5 worm cellular contexts compared by ENCODE assay signal in genomic region chrV:11113041-11113574, ce11.
TF ChIP-seq lines count a peak whose summit lies in the region.

Gene erfa-3, minus strand, starts transcription at chrV:11113091.

TF ChIP-seq in whole organism, L1 larva, 84 proteins besides CTCF, POLR2A, EP300 and RAD21 (continues in another document):
- no peak for TF ChIP-seq ceh-90 (tag; optimal IDR thresholded peaks at IDR 0.05; lab: Kevin White, UChicago)
- peak; percentile 53 for TF ChIP-seq egl-13 (tag; optimal IDR thresholded peaks at IDR 0.05; lab: Kevin White, UChicago)
- TF ChIP-seq ama-1 (optimal IDR thresholded peaks at IDR 0.05; lab: Kevin White, UChicago): no peak
- no peak for TF ChIP-seq sup-37 (GFP tag; optimal IDR thresholded peaks at IDR 0.05; lab: Kevin White, UChicago)
- TF ChIP-seq efl-1 (optimal IDR thresholded peaks at IDR 0.05; lab: Kevin White, UChicago): peak; percentile 54 to 65
- TF ChIP-seq efl-1 (GFP tag; optimal IDR thresholded peaks at IDR 0.05 in 1 of 2; lab: Kevin White, UChicago): peak; percentile 52 to 95
- no peak for TF ChIP-seq nhr-11 (tag; optimal IDR thresholded peaks at IDR 0.05; lab: Kevin White, UChicago)
- no peak for TF ChIP-seq lin-15B (tag; optimal IDR thresholded peaks at IDR 0.05; lab: Kevin White, UChicago)
- TF ChIP-seq rnt-1 (tag; optimal IDR thresholded peaks at IDR 0.05; lab: Kevin White, UChicago): peak; percentile 85
- peak; percentile 87 for TF ChIP-seq skn-1 (tag; optimal IDR thresholded peaks at IDR 0.05; lab: Kevin White, UChicago)
- TF ChIP-seq sox-4 (tag; optimal IDR thresholded peaks at IDR 0.05; lab: Kevin White, UChicago): peak; percentile 34
- no peak for TF ChIP-seq nhr-77 (tag; optimal IDR thresholded peaks at IDR 0.05; lab: Kevin White, UChicago)
- no peak for TF ChIP-seq pax-3 (tag; optimal IDR thresholded peaks at IDR 0.05; lab: Kevin White, UChicago)
- peak; percentile 53 for TF ChIP-seq nhr-19 (GFP tag; conservative IDR thresholded peaks at IDR 0.05; lab: Robert Waterston, UW)
- TF ChIP-seq lin-13 (GFP tag; optimal IDR thresholded peaks at IDR 0.05; lab: Kevin White, UChicago): no peak
- peak; percentile 29 for TF ChIP-seq zip-4 (GFP tag; optimal IDR thresholded peaks at IDR 0.05; lab: Kevin White, UChicago)
- no peak for TF ChIP-seq ceh-88 (GFP tag; IDR thresholded peaks at IDR 0.05; lab: Robert Waterston, UW)
- TF ChIP-seq nhr-20 (tag; optimal IDR thresholded peaks at IDR 0.05; lab: Kevin White, UChicago): peak; percentile 59
- peak; percentile 55 to 62 (median 59) for TF ChIP-seq dpl-1 (GFP tag; optimal IDR thresholded peaks at IDR 0.05; lab: Kevin White, UChicago)

TF ChIP-seq in whole organism, L3 larva, 47 proteins besides CTCF, POLR2A, EP300 and RAD21 (continues in another document):
- TF ChIP-seq nhr-12 (tag; optimal IDR thresholded peaks at IDR 0.05; lab: Kevin White, UChicago): no peak
- TF ChIP-seq nfya-1 (tag; optimal IDR thresholded peaks at IDR 0.05; lab: Kevin White, UChicago; ENCODE audit: insufficient read depth): peak; percentile 56
- peak; percentile 68 for TF ChIP-seq egl-5 (tag; optimal IDR thresholded peaks at IDR 0.05; lab: Kevin White, UChicago)
- TF ChIP-seq lin-39 (tag; optimal IDR thresholded peaks at IDR 0.05; lab: Kevin White, UChicago): peak; percentile 57
- TF ChIP-seq egl-27 (tag; optimal IDR thresholded peaks at IDR 0.05; lab: Kevin White, UChicago): no peak
- TF ChIP-seq nhr-25 (tag; optimal IDR thresholded peaks at IDR 0.05; lab: Kevin White, UChicago): peak; percentile 55
- TF ChIP-seq skn-1 (tag; optimal IDR thresholded peaks at IDR 0.05; lab: Kevin White, UChicago): peak; percentile 38
- TF ChIP-seq ceh-9 (tag; optimal IDR thresholded peaks at IDR 0.05; lab: Kevin White, UChicago): no peak
- peak; percentile 51 for TF ChIP-seq nhr-23 (tag; optimal IDR thresholded peaks at IDR 0.05; lab: Kevin White, UChicago)
- TF ChIP-seq nhr-11 (tag; optimal IDR thresholded peaks at IDR 0.05; lab: Kevin White, UChicago): no peak
- peak; percentile 12 for TF ChIP-seq lsy-12 (tag; optimal IDR thresholded peaks at IDR 0.05; lab: Kevin White, UChicago)
- peak; percentile 32 for TF ChIP-seq tbx-2 (tag; optimal IDR thresholded peaks at IDR 0.05; lab: Kevin White, UChicago)
- TF ChIP-seq lin-15B (tag; optimal IDR thresholded peaks at IDR 0.05; lab: Kevin White, UChicago): peak; percentile 36
- no peak for TF ChIP-seq fos-1 (tag; optimal IDR thresholded peaks at IDR 0.05; lab: Kevin White, UChicago)
- no peak for TF ChIP-seq mml-1 (tag; optimal IDR thresholded peaks at IDR 0.05; lab: Kevin White, UChicago)
- TF ChIP-seq nhr-28 (tag; optimal IDR thresholded peaks at IDR 0.05; lab: Kevin White, UChicago): no peak
- TF ChIP-seq snpc-4 (tag; optimal IDR thresholded peaks at IDR 0.05; lab: Kevin White, UChicago): peak; percentile 69
- peak; percentile 63 for TF ChIP-seq ceh-28 (tag; optimal IDR thresholded peaks at IDR 0.05; lab: Kevin White, UChicago)
- peak; percentile 50 for TF ChIP-seq elt-2 (tag; optimal IDR thresholded peaks at IDR 0.05; lab: Kevin White, UChicago)

TF ChIP-seq in whole organism, early embryonic, 17 proteins besides CTCF, POLR2A, EP300 and RAD21:
- peak; percentile 56 for TF ChIP-seq hmg-4 (GFP tag; optimal IDR thresholded peaks at IDR 0.05; lab: Kevin White, UChicago)
- TF ChIP-seq B0310.2 (tag; optimal IDR thresholded peaks at IDR 0.05; lab: Kevin White, UChicago): no peak
- peak; percentile 74; the same call in 1 of the 2 replicates for TF ChIP-seq tbx-11 (GFP tag; IDR thresholded peaks at IDR 0.05; lab: Robert Waterston, UW)
- TF ChIP-seq pes-1 (GFP tag; IDR thresholded peaks at IDR 0.05; lab: Robert Waterston, UW): no peak
- peak; percentile 51 for TF ChIP-seq ceh-36 (tag; optimal IDR thresholded peaks at IDR 0.05; lab: Kevin White, UChicago)
- TF ChIP-seq ets-7 (tag; optimal IDR thresholded peaks at IDR 0.05; lab: Kevin White, UChicago): peak; percentile 53
- TF ChIP-seq hmbx-1 (tag; optimal IDR thresholded peaks at IDR 0.05; lab: Kevin White, UChicago): peak; percentile 48
- TF ChIP-seq F13C5.2 (tag; optimal IDR thresholded peaks at IDR 0.05; lab: Kevin White, UChicago): peak; percentile 91
- peak; percentile 55 for TF ChIP-seq hnd-1 (tag; optimal IDR thresholded peaks at IDR 0.05; lab: Kevin White, UChicago)
- TF ChIP-seq aly-1 (tag; optimal IDR thresholded peaks at IDR 0.05; lab: Kevin White, UChicago): peak; percentile 76
- TF ChIP-seq ceh-13 (GFP tag; optimal IDR thresholded peaks at IDR 0.05; lab: Kevin White, UChicago): peak; percentile 60
- TF ChIP-seq tbx-37 (GFP tag; conservative IDR thresholded peaks at IDR 0.05; lab: Robert Waterston, UW): peak; percentile 61; the same call in 1 of the 2 replicates
- TF ChIP-seq ama-1 (optimal IDR thresholded peaks at IDR 0.05; lab: Kevin White, UChicago): no peak
- TF ChIP-seq scrt-1 (GFP tag; IDR thresholded peaks at IDR 0.05; lab: Robert Waterston, UW): peak; percentile 51; the same call in 1 of the 2 replicates
- peak; percentile 70; the same call in 1 of the 2 replicates for TF ChIP-seq sea-1 (GFP tag; conservative IDR thresholded peaks at IDR 0.05; lab: Robert Waterston, UW)
- TF ChIP-seq flt-1 (GFP tag; IDR thresholded peaks at IDR 0.05; lab: Robert Waterston, UW): peak; percentile 49; the same call in 1 of the 2 replicates
- peak; percentile 62 for TF ChIP-seq tra-4 (tag; optimal IDR thresholded peaks at IDR 0.05; lab: Kevin White, UChicago)

TF ChIP-seq in whole organism, midembryonic, 9 proteins besides CTCF, POLR2A, EP300 and RAD21:
- peak; percentile 58 for TF ChIP-seq cog-1 (tag; optimal IDR thresholded peaks at IDR 0.05; lab: Kevin White, UChicago)
- peak; percentile 91 for TF ChIP-seq med-1 (GFP tag; optimal IDR thresholded peaks at IDR 0.05; lab: Kevin White, UChicago; ENCODE audit: insufficient read depth)
- TF ChIP-seq flt-1 (GFP tag; IDR thresholded peaks at IDR 0.05; lab: Robert Waterston, UW): no peak; the same call in none of the 2 replicates
- TF ChIP-seq ztf-29 (GFP tag; IDR thresholded peaks at IDR 0.05; lab: Robert Waterston, UW): peak; percentile 72; the same call in 1 of the 2 replicates
- TF ChIP-seq ref-1 (GFP tag; conservative IDR thresholded peaks at IDR 0.05; lab: Robert Waterston, UW): 0 out of 2 replicates have a peak, but pooled peaks have one; percentile 14
- peak; percentile 40; the same call in 1 of the 2 replicates for TF ChIP-seq klf-2 (GFP tag; conservative IDR thresholded peaks at IDR 0.05; lab: Robert Waterston, UW)
- TF ChIP-seq ztf-23 (GFP tag; IDR thresholded peaks at IDR 0.05; lab: Robert Waterston, UW): peak; percentile 88
- no peak; the same call in 1 of the 2 replicates for TF ChIP-seq tab-1 (GFP tag; IDR thresholded peaks at IDR 0.05; lab: Robert Waterston, UW)
- TF ChIP-seq T22C8.4 (GFP tag; IDR thresholded peaks at IDR 0.05; lab: Robert Waterston, UW): peak; percentile 66

TF ChIP-seq in whole organism, young adult, 124 proteins besides CTCF, POLR2A, EP300 and RAD21 (continues in another document):
- peak; percentile 73 for TF ChIP-seq ceh-100 (GFP tag; IDR thresholded peaks at IDR 0.05; lab: Robert Waterston, UW)
- no peak for TF ChIP-seq F39B2.1 (GFP tag; IDR thresholded peaks at IDR 0.05; lab: Robert Waterston, UW)
- peak; percentile 17 for TF ChIP-seq him-1 (tag; optimal IDR thresholded peaks at IDR 0.05; lab: Kevin White, UChicago)
- peak in 1 of 2 experiments; percentile 2 for TF ChIP-seq let-607 (tag; optimal IDR thresholded peaks at IDR 0.05; lab: Kevin White, UChicago)
- peak; percentile 38; the same call in 1 of the 2 replicates for TF ChIP-seq D2030.7 (GFP tag; IDR thresholded peaks at IDR 0.05; lab: Robert Waterston, UW)
- TF ChIP-seq attf-5 (GFP tag; optimal IDR thresholded peaks at IDR 0.05; lab: Kevin White, UChicago): peak; percentile 85
- TF ChIP-seq K11D2.4 (GFP tag; IDR thresholded peaks at IDR 0.05; lab: Robert Waterston, UW): 0 out of 2 replicates have a peak, but pooled peaks have one; percentile 41
- 0 out of 2 replicates have a peak, but pooled peaks have one; percentile 21 for TF ChIP-seq B0019.2 (GFP tag; conservative IDR thresholded peaks at IDR 0.05; lab: Robert Waterston, UW)
- TF ChIP-seq F49E8.2 (tag; optimal IDR thresholded peaks at IDR 0.05; lab: Kevin White, UChicago; ENCODE audit: insufficient read depth): peak; percentile 39
- no peak for TF ChIP-seq F22D6.2 (tag; optimal IDR thresholded peaks at IDR 0.05; lab: Kevin White, UChicago)
- TF ChIP-seq lin-26 (GFP tag; IDR thresholded peaks at IDR 0.05; lab: Robert Waterston, UW): peak; percentile 36; the same call in 1 of the 2 replicates
- TF ChIP-seq tbp1 (GFP tag; optimal IDR thresholded peaks at IDR 0.05; lab: Kevin White, UChicago): peak; percentile 33
- TF ChIP-seq dpl-1 (GFP tag; optimal IDR thresholded peaks at IDR 0.05; lab: Kevin White, UChicago): peak; percentile 27
- TF ChIP-seq snpc-4 (GFP tag; optimal IDR thresholded peaks at IDR 0.05; lab: Kevin White, UChicago): peak; percentile 52
- TF ChIP-seq snpc-4 (tag; optimal IDR thresholded peaks at IDR 0.05; lab: Kevin White, UChicago): peak; percentile 0 to 50 (median 34)
- TF ChIP-seq hlh-12 (tag; optimal IDR thresholded peaks at IDR 0.05; lab: Kevin White, UChicago): no peak
- peak; percentile 43; the same call in 1 of the 2 replicates for TF ChIP-seq hmg-1.2 (GFP tag; IDR thresholded peaks at IDR 0.05; lab: Robert Waterston, UW)
- peak; percentile 61; the same call in 1 of the 2 replicates for TF ChIP-seq hmg-20 (GFP tag; IDR thresholded peaks at IDR 0.05; lab: Robert Waterston, UW)
- TF ChIP-seq snpc-3.4 (tag; optimal IDR thresholded peaks at IDR 0.05; lab: Kevin White, UChicago): peak; percentile 85
- TF ChIP-seq Y79H2A.3 (GFP tag; conservative IDR thresholded peaks at IDR 0.05; lab: Robert Waterston, UW): 0 out of 2 replicates have a peak, but pooled peaks have one; percentile 25
- no peak for TF ChIP-seq hlh-26 (GFP tag; conservative IDR thresholded peaks at IDR 0.05; lab: Robert Waterston, UW)
- TF ChIP-seq die-1 (tag; optimal IDR thresholded peaks at IDR 0.05; lab: Kevin White, UChicago): peak; percentile 53
- TF ChIP-seq lsl-1 (GFP tag; optimal IDR thresholded peaks at IDR 0.05; lab: Kevin White, UChicago): peak; percentile 28
- TF ChIP-seq egl-18 (GFP tag; IDR thresholded peaks at IDR 0.05; lab: Robert Waterston, UW): 0 out of 2 replicates have a peak, but pooled peaks have one; percentile 63
- TF ChIP-seq lir-1 (GFP tag; conservative IDR thresholded peaks at IDR 0.05; lab: Robert Waterston, UW): 0 out of 2 replicates have a peak, but pooled peaks have one; percentile 23
- no peak for TF ChIP-seq bed-1 (GFP tag; IDR thresholded peaks at IDR 0.05; lab: Robert Waterston, UW)
- peak; percentile 44 for TF ChIP-seq rpc-1 (optimal IDR thresholded peaks at IDR 0.05; lab: Kevin White, UChicago)
- TF ChIP-seq rpc-1 (tag; optimal IDR thresholded peaks at IDR 0.05; lab: Kevin White, UChicago): no peak
- TF ChIP-seq snpc-1.3 (tag; optimal IDR thresholded peaks at IDR 0.05; lab: Kevin White, UChicago; ENCODE audit: insufficient read depth): peak; percentile 25
- no peak for TF ChIP-seq F57C9.4 (tag; optimal IDR thresholded peaks at IDR 0.05; lab: Kevin White, UChicago)
- no peak for TF ChIP-seq mxl-1 (tag; optimal IDR thresholded peaks at IDR 0.05; lab: Kevin White, UChicago)

Comparison
In these comparisons a context has a peak if more than half of its experiments do, and no peak if none do; other contexts are left out.
1. Of the 8 proteins assayed by ChIP-seq in both whole organism, young adult and whole organism, L1 larva: peak only in whole organism, young adult: none; only in whole organism, L1 larva: nhr-90 and unc-130; in both: dpl-1, efl-1 and snpc-4; in neither: 1; mixed calls (peak in some experiments, not most) for 2.